Fruit fly (Drosophila melanogaster): ENCODE results near the gene Mettl3.

The Mettl3 gene

dm6 chr3R:24031019-24031824 lies 735 bp upstream of the Mettl3 start (continued):
- peak; percentile 40 for TF ChIP-seq lab (GFP tag; optimal IDR thresholded peaks at IDR 0.05)
- TF ChIP-seq Sox102F (GFP tag; optimal IDR thresholded peaks at IDR 0.05), result no peak
- TF ChIP-seq CG13775 (GFP tag; optimal IDR thresholded peaks at IDR 0.05), result no peak
- TF ChIP-seq sd (tag; optimal IDR thresholded peaks at IDR 0.05), result no peak
- no peak for TF ChIP-seq CG8388 (GFP tag; optimal IDR thresholded peaks at IDR 0.05)
- no peak for TF ChIP-seq CG8359 (GFP tag; optimal IDR thresholded peaks at IDR 0.05; ENCODE audit: borderline replicate concordance)
- TF ChIP-seq Rfx (GFP tag; IDR thresholded peaks at IDR 0.05), result no peak
- no peak for TF ChIP-seq CG14860 (GFP tag; IDR thresholded peaks at IDR 0.05; ENCODE audit: partially characterized antibody)
- TF ChIP-seq esg (GFP tag; conservative IDR thresholded peaks at IDR 0.05), result no peak
- TF ChIP-seq CG8924 (tag; optimal IDR thresholded peaks at IDR 0.05), result no peak
- no peak for TF ChIP-seq HLH3B (GFP tag; IDR thresholded peaks at IDR 0.05)
- TF ChIP-seq lov (optimal IDR thresholded peaks at IDR 0.05), result no peak
- TF ChIP-seq lov (GFP tag; IDR thresholded peaks at IDR 0.05), result no peak
- peak; percentile 22 for TF ChIP-seq Vsx1 (GFP tag; optimal IDR thresholded peaks at IDR 0.05)
- peak; percentile 50 for TF ChIP-seq CG6813 (GFP tag; optimal IDR thresholded peaks at IDR 0.05)
- no peak for TF ChIP-seq hkb (optimal IDR thresholded peaks at IDR 0.05)
- TF ChIP-seq hkb (GFP tag; IDR thresholded peaks at IDR 0.05), result no peak
- no peak for TF ChIP-seq CG10462 (GFP tag; optimal IDR thresholded peaks at IDR 0.05)
- TF ChIP-seq eve (GFP tag; optimal IDR thresholded peaks at IDR 0.05), result no peak
- peak; percentile 47; the same call in 1 of the 2 replicates for TF ChIP-seq Atf6 (GFP tag; IDR thresholded peaks at IDR 0.05)
- no peak for TF ChIP-seq fd96Cb (tag; optimal IDR thresholded peaks at IDR 0.05)
- TF ChIP-seq Dip3 (GFP tag; optimal IDR thresholded peaks at IDR 0.05), result no peak
- TF ChIP-seq CG31365 (tag; optimal IDR thresholded peaks at IDR 0.05), result no peak
- no peak for TF ChIP-seq Usf (GFP tag; optimal IDR thresholded peaks at IDR 0.05)
- no peak for TF ChIP-seq Bdp1 (GFP tag; optimal IDR thresholded peaks at IDR 0.05)
- TF ChIP-seq fru (optimal IDR thresholded peaks at IDR 0.05), result no peak
- TF ChIP-seq tup (GFP tag; optimal IDR thresholded peaks at IDR 0.05), result no peak
- TF ChIP-seq danr (GFP tag; IDR thresholded peaks at IDR 0.05), result no peak
- TF ChIP-seq bsh (GFP tag; optimal IDR thresholded peaks at IDR 0.05), result peak in 1 of 2 experiments; percentile 29
- 0 out of 3 replicates have a peak, but pooled peaks have one; percentile 24 for TF ChIP-seq CG6175 (GFP tag; IDR thresholded peaks at IDR 0.05)
- TF ChIP-seq stwl (tag; optimal IDR thresholded peaks at IDR 0.05), result no peak
- no peak for TF ChIP-seq NFAT (GFP tag; IDR thresholded peaks at IDR 0.05)
- no peak for TF ChIP-seq CG8765 (GFP tag; IDR thresholded peaks at IDR 0.05)
- TF ChIP-seq CG18262 (tag; optimal IDR thresholded peaks at IDR 0.05), result no peak
- no peak for TF ChIP-seq CG10654 (GFP tag; optimal IDR thresholded peaks at IDR 0.05)
- TF ChIP-seq CG15696 (tag; optimal IDR thresholded peaks at IDR 0.05), result no peak
- no peak for TF ChIP-seq crc (GFP tag; optimal IDR thresholded peaks at IDR 0.05)
- TF ChIP-seq CG8089 (GFP tag; optimal IDR thresholded peaks at IDR 0.05), result no peak
- TF ChIP-seq zen2 (GFP tag; IDR thresholded peaks at IDR 0.05; ENCODE audit: partially characterized antibody), result 0 out of 3 replicates have a peak, but pooled peaks have one; percentile 25
- no peak for TF ChIP-seq tap (tag; optimal IDR thresholded peaks at IDR 0.05)
- TF ChIP-seq dpn (GFP tag; optimal IDR thresholded peaks at IDR 0.05), result peak in 1 of 2 experiments; percentile 3
- no peak for TF ChIP-seq CG5180 (GFP tag; optimal IDR thresholded peaks at IDR 0.05)
- no peak for TF ChIP-seq CG10267 (tag; optimal IDR thresholded peaks at IDR 0.05)
- peak; percentile 46 for TF ChIP-seq CG4617 (GFP tag; optimal IDR thresholded peaks at IDR 0.05; ENCODE audit: borderline replicate concordance)
- TF ChIP-seq Max (GFP tag; optimal IDR thresholded peaks at IDR 0.05), result no peak
- no peak for TF ChIP-seq CG18476 (GFP tag; optimal IDR thresholded peaks at IDR 0.05)
- no peak for TF ChIP-seq Chrac-16 (GFP tag; optimal IDR thresholded peaks at IDR 0.05)
- TF ChIP-seq CG16815 (GFP tag; optimal IDR thresholded peaks at IDR 0.05), result no peak
- TF ChIP-seq hth (optimal IDR thresholded peaks at IDR 0.05), result no peak
- no peak for TF ChIP-seq CG10979 (tag; optimal IDR thresholded peaks at IDR 0.05)

Data from whole organism, embryonic.